Worm (Caenorhabditis elegans): ENCODE measurements around the gene ent-4.

Gene ent-4

ce11 chrIV:13726630-13727029 lies at the start of gene ent-4:
Gene ent-4 (plus strand): TSS chrIV:13726930.
- TF ChIP-seq pha-2 (tag; optimal IDR thresholded peaks at IDR 0.05) (no peak), pax-1 (tag; optimal IDR thresholded peaks at IDR 0.05) (no peak), gmeb-2 (tag; optimal IDR thresholded peaks at IDR 0.05) (no peak), nfya-1 (tag; optimal IDR thresholded peaks at IDR 0.05) (no peak), K09A11.1 (tag; optimal IDR thresholded peaks at IDR 0.05; ENCODE audit: insufficient read depth) (no peak)

ce11 chrIV:13678649-13679048 lies 48.1 kb upstream of the ent-4 start, which contains the start of gene srlf-26:
Gene srlf-26 (plus strand): TSS chrIV:13678949.
- TF ChIP-seq ztf-16 (tag; optimal IDR thresholded peaks at IDR 0.05) = no peak

ce11 chrIV:13679495-13679894 lies 47.2 kb upstream of the ent-4 start:
- peak; percentile 77 for TF ChIP-seq nfya-1 (tag; optimal IDR thresholded peaks at IDR 0.05)
- no peak for TF ChIP-seq pha-4 (tag; optimal IDR thresholded peaks at IDR 0.05)

DNA sequence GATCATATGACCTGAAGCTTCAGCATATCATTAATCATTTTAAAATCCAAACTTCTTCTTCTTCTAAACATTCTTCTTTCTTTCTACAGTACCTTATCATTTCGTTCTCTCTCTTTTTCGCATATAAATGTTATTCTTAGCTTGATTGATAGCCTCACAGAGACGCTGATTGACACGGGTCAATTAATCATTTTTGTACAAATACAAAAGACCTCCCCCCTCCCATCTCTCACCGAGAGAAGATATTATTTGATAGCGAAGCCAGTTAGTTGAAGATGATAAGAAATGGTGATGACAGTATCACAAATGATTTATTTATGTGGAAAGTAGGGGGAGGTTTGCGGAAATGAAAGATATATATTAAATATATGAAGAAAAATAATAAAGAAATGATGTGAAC lies 44.0 kb upstream of the ent-4 start:
- peak; percentile 52 for TF ChIP-seq elt-2 (tag; optimal IDR thresholded peaks at IDR 0.05)
- TF ChIP-seq ceh-30 (tag; optimal IDR thresholded peaks at IDR 0.05) = no peak
- peak; percentile 86 for TF ChIP-seq unc-55 (GFP tag; optimal IDR thresholded peaks at IDR 0.05)

DNA sequence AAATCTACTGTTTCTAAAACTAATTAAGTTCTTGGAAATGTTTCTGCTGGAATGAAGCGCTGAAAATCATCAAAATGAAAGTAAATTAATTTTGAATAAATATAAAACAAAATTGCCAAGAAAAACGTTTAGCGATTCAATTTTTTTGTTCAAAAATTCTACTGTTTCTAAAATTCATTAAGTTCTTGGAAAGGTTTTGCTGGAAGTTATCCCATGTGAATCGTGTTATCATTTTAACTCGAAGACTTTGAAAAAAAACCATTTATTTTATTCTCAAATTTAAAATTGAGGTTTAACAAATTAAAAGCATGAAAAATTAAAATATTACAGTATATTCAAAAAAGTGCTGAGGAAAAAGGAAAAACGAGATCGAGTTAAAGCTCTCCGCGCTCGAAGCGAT lies 41.9 kb upstream of the ent-4 start:
- TF ChIP-seq madf-2 (tag; optimal IDR thresholded peaks at IDR 0.05) (no peak), tbx-7 (tag; optimal IDR thresholded peaks at IDR 0.05) (no peak)

- TF ChIP-seq tbx-2 (tag; optimal IDR thresholded peaks at IDR 0.05) = no peak
- no peak for TF ChIP-seq sox-2 (GFP tag; IDR thresholded peaks at IDR 0.05)
- no peak for TF ChIP-seq nhr-11 (tag; optimal IDR thresholded peaks at IDR 0.05)
- no peak for TF ChIP-seq Y22D7AL.16 (tag; optimal IDR thresholded peaks at IDR 0.05)
- no peak for TF ChIP-seq ceh-19 (GFP tag; optimal IDR thresholded peaks at IDR 0.05)
- no peak for TF ChIP-seq hlh-8 (tag; optimal IDR thresholded peaks at IDR 0.05)
- TF ChIP-seq ztf-16 (tag; optimal IDR thresholded peaks at IDR 0.05) = no peak
- TF ChIP-seq unc-55 (GFP tag; optimal IDR thresholded peaks at IDR 0.05) = no peak
- TF ChIP-seq fkh-6 (tag; optimal IDR thresholded peaks at IDR 0.05) = no peak
Measured at ce11 chrIV:13686965-13687425, 39.7 kb upstream of the ent-4 start, which contains the start of gene nyn-1. Gene nyn-1 (minus strand): TSS chrIV:13687015.

DNA sequence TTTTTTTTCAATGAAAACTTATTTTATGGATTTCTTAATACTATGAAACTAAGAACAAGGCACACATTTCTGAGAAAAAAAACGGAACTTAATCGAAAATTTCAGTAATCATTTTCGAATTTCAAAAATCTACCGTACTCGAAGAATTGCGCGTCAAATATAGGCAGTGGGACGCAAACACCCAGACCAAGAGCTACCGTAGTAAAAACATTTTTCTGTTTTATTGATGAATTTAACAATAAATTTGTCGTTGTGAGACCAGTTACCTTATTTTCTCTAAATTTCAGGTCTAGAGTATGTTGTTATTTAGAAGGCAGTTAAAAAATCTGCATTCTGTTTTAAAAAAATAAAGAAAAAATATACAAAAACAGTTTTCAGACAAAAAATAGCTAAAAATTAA lies 39.1 kb upstream of the ent-4 start:
- TF ChIP-seq fkh-6 (tag; optimal IDR thresholded peaks at IDR 0.05) = no peak
- no peak for TF ChIP-seq ets-4 (tag; optimal IDR thresholded peaks at IDR 0.05)
- no peak for TF ChIP-seq dmd-4 (tag; optimal IDR thresholded peaks at IDR 0.05; ENCODE audit: borderline replicate concordance)
- no peak for TF ChIP-seq ama-1 (optimal IDR thresholded peaks at IDR 0.05)
- no peak for TF ChIP-seq rnt-1 (tag; optimal IDR thresholded peaks at IDR 0.05)
- no peak for TF ChIP-seq lim-6 (tag; optimal IDR thresholded peaks at IDR 0.05)
- no peak for TF ChIP-seq hlh-6 (tag; optimal IDR thresholded peaks at IDR 0.05)
- no peak for TF ChIP-seq ceh-22 (tag; optimal IDR thresholded peaks at IDR 0.05)
- TF ChIP-seq pag-3 (tag; optimal IDR thresholded peaks at IDR 0.05; ENCODE audit: borderline replicate concordance) = no peak
- no peak for TF ChIP-seq ttx-3 (tag; optimal IDR thresholded peaks at IDR 0.05)
- no peak for TF ChIP-seq che-1 (tag; optimal IDR thresholded peaks at IDR 0.05)
- TF ChIP-seq pat-9 (tag; optimal IDR thresholded peaks at IDR 0.05) = no peak
- no peak for TF ChIP-seq sox-2 (GFP tag; IDR thresholded peaks at IDR 0.05)
- TF ChIP-seq ref-2 (tag; optimal IDR thresholded peaks at IDR 0.05) = no peak
- TF ChIP-seq nfya-1 (tag; optimal IDR thresholded peaks at IDR 0.05) = no peak

Data from whole organism, late embryonic.